Fruit fly (Drosophila melanogaster): ENCODE measurements around the gene SelR.

The SelR gene

DNA sequence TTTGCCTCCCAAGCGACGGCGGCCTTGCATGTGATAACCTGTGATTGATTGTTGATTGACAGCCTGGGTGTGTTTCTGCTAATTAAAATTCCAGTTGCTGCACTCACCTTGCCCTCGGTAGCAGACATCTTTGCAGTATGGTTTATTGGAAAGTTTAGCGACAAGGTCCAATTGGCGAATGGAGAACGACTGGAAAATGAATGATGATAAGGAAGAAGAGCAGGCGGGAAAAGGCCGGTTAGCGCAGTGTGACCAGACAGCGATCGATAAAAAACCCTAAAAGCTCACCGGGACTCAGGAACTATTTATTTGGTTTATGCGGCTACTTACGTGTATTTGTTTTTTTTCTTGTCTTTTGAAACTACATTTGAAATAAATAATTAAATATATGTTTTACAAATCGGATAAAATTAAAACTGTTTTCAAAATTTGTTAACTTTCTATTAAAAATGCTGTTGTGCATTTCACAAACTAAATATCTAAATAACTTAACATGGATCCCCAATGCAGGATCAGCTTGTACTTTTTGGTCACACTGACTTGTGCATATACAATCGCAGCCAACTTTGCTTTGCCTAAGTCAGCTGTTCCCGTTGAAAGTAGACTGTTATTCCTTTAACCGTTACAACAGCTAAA lies 3.8 kb upstream of the SelR start, which contains the start of gene Fdh (continued):
- TF ChIP-seq CG10431 (GFP tag; optimal IDR thresholded peaks at IDR 0.05) (peak; percentile 45), cwo (GFP tag; optimal IDR thresholded peaks at IDR 0.05) (peak; percentile 22), mld (GFP tag; IDR thresholded peaks at IDR 0.05; ENCODE audit: partially characterized antibody) (no peak), Hsf (GFP tag; optimal IDR thresholded peaks at IDR 0.05) (peak; percentile 38), tup (GFP tag; optimal IDR thresholded peaks at IDR 0.05) (no peak), p53 (GFP tag; optimal IDR thresholded peaks at IDR 0.05) (no peak), cg (GFP tag; optimal IDR thresholded peaks at IDR 0.05) (no peak), repo (GFP tag; optimal IDR thresholded peaks at IDR 0.05) (peak; percentile 0), Fer2 (tag; optimal IDR thresholded peaks at IDR 0.05) (peak; percentile 32), fd102C (GFP tag; optimal IDR thresholded peaks at IDR 0.05) (no peak), oc (tag; optimal IDR thresholded peaks at IDR 0.05) (peak; percentile 31), CG6654 (GFP tag; optimal IDR thresholded peaks at IDR 0.05) (peak; percentile 18), Hey (tag; optimal IDR thresholded peaks at IDR 0.05) (no peak), gcm (GFP tag; optimal IDR thresholded peaks at IDR 0.05) (peak; percentile 59), trh (GFP tag; optimal IDR thresholded peaks at IDR 0.05) (no peak), schlank (tag; optimal IDR thresholded peaks at IDR 0.05) (peak; percentile 41), CG10565 (GFP tag; optimal IDR thresholded peaks at IDR 0.05) (no peak), org-1 (GFP tag; optimal IDR thresholded peaks at IDR 0.05) (peak; percentile 8), ken (GFP tag; IDR thresholded peaks at IDR 0.05) (0 out of 3 replicates have a peak, but pooled peaks have one; percentile 26), Stat92E (GFP tag; optimal IDR thresholded peaks at IDR 0.05) (no peak), eve (GFP tag; optimal IDR thresholded peaks at IDR 0.05) (no peak), tgo (GFP tag; IDR thresholded peaks at IDR 0.05) (peak; percentile 41; the same call in 2 of the 3 replicates), CG5245 (GFP tag; optimal IDR thresholded peaks at IDR 0.05) (peak; percentile 31), hth (optimal IDR thresholded peaks at IDR 0.05) (no peak), row (GFP tag; IDR thresholded peaks at IDR 0.05) (peak; percentile 80), ttk (GFP tag; IDR thresholded peaks at IDR 0.05) (no peak), CG6689 (GFP tag; IDR thresholded peaks at IDR 0.05) (peak; percentile 53; the same call in 1 of the 2 replicates), CG10274 (GFP tag; optimal IDR thresholded peaks at IDR 0.05) (no peak), Hr78 (GFP tag; optimal IDR thresholded peaks at IDR 0.05) (no peak), Ets97D (GFP tag; optimal IDR thresholded peaks at IDR 0.05) (peak; percentile 95), CG2678 (tag; optimal IDR thresholded peaks at IDR 0.05) (peak; percentile 67), vnd (GFP tag; IDR thresholded peaks at IDR 0.05; ENCODE audit: partially characterized antibody) (no peak), CG5953 (GFP tag; IDR thresholded peaks at IDR 0.05) (no peak), CG4707 (GFP tag; optimal IDR thresholded peaks at IDR 0.05) (no peak), Atf6 (GFP tag; IDR thresholded peaks at IDR 0.05) (peak; percentile 45; the same call in 1 of the 2 replicates), CG15601 (tag; optimal IDR thresholded peaks at IDR 0.05) (peak; percentile 69), CG9797 (GFP tag; optimal IDR thresholded peaks at IDR 0.05) (peak; percentile 75), sc (optimal IDR thresholded peaks at IDR 0.05) (no peak), sc (GFP tag; optimal IDR thresholded peaks at IDR 0.05) (peak; percentile 23), lbe (GFP tag; optimal IDR thresholded peaks at IDR 0.05) (peak; percentile 41), HHEX (GFP tag; optimal IDR thresholded peaks at IDR 0.05) (peak; percentile 66), kah (GFP tag; optimal IDR thresholded peaks at IDR 0.05) (peak; percentile 19), CG15514 (GFP tag; optimal IDR thresholded peaks at IDR 0.05) (peak; percentile 49), Dad (GFP tag; optimal IDR thresholded peaks at IDR 0.05) (no peak), wek (GFP tag; optimal IDR thresholded peaks at IDR 0.05) (no peak), CG12744 (GFP tag; optimal IDR thresholded peaks at IDR 0.05) (no peak), CG16863 (GFP tag; optimal IDR thresholded peaks at IDR 0.05) (peak; percentile 9), BtbVII (GFP tag; optimal IDR thresholded peaks at IDR 0.05) (peak; percentile 29), CG3847 (GFP tag; IDR thresholded peaks at IDR 0.05) (no peak)

All from whole organism, embryonic.